Worm (Caenorhabditis elegans) whole organism, young adult: ENCODE results near the gene T26H5.9.
A peak's percentile ranks its signal among the peaks of the same experiment; 100 is the strongest.

Experiments
- B0035.1 ChIP-seq: sonication (generic microtip); optimal IDR thresholded peaks from 2 replicates; lab custom pipeline; 2016; ENCODE audit warnings: missing genetic modification characterization, mild to moderate bottlenecking, missing compliant biosample characterization, missing genotype, missing genetic modification reagents
- B0261.1 ChIP-seq: sonication (generic microtip); optimal IDR thresholded peaks from 2 replicates; lab custom pipeline; 2016; ENCODE audit warnings: mild to moderate bottlenecking, missing genetic modification characterization, moderate library complexity, missing compliant biosample characterization
- B0336.3 ChIP-seq: fragments of 200-800 bp; sonication (Bioruptor generic); IDR thresholded peaks from 2 replicates; pipeline ENCODE4 v1.3.6; 2022; ENCODE audit warnings: missing genetic modification characterization, missing compliant biosample characterization
- F37B4.10 ChIP-seq: fragments of 200-800 bp; sonication (Bioruptor generic); IDR thresholded peaks from 2 replicates; pipeline ENCODE4 v1.3.6; 2022; ENCODE audit warnings: missing genetic modification characterization, missing compliant biosample characterization
- F55B11.4 ChIP-seq: sonication (generic microtip); optimal IDR thresholded peaks from 2 replicates; lab custom pipeline; 2016; ENCODE audit warnings: missing compliant biosample characterization, missing genetic modification characterization, borderline replicate concordance; ENCODE audit not compliant: insufficient read depth
- F57A8.1 ChIP-seq: fragments of 200-800 bp; sonication (Bioruptor generic); optimal IDR thresholded peaks from 2 replicates; lab custom pipeline; 2018; ENCODE audit warnings: mild to moderate bottlenecking, missing genetic modification characterization, moderate library complexity, missing compliant biosample characterization
- F57C9.4 ChIP-seq: sonication (generic microtip); optimal IDR thresholded peaks from 2 replicates; lab custom pipeline; 2017; ENCODE audit warnings: mild to moderate bottlenecking, missing genetic modification characterization, missing compliant biosample characterization
- K11D2.4 ChIP-seq: fragments of 200-800 bp; sonication (Bioruptor generic); IDR thresholded peaks from 2 replicates; pipeline ENCODE4 v1.3.6; 2022; ENCODE audit warnings: missing genetic modification reagents, missing genetic modification characterization, missing compliant biosample characterization
- Y53F4B.3 ChIP-seq: fragments of 200-800 bp; sonication (Bioruptor generic); IDR thresholded peaks from 2 replicates; pipeline ENCODE4 v1.3.6; 2022; ENCODE audit warnings: missing genetic modification reagents, missing genetic modification characterization, missing compliant biosample characterization
- Y56A3A.18 ChIP-seq: fragments of 200-800 bp; sonication (Bioruptor generic); IDR thresholded peaks from 2 replicates; pipeline ENCODE4 v1.3.6; 2022; ENCODE audit warnings: missing genetic modification reagents, missing genetic modification characterization, missing compliant biosample characterization
- Y67H2A.10 ChIP-seq: fragments of 200-800 bp; sonication (Bioruptor generic); conservative IDR thresholded peaks from 2 replicates; pipeline ENCODE4 v1.3.6; 2022; ENCODE audit warnings: missing genetic modification reagents, missing genetic modification characterization, missing compliant biosample characterization
- Y95B8A.8 ChIP-seq: fragments of 200-800 bp; sonication (Bioruptor generic); IDR thresholded peaks from 2 replicates; pipeline ENCODE4 v1.3.6; 2022; ENCODE audit warnings: missing genetic modification reagents, missing genetic modification characterization, missing compliant biosample characterization
- athp-1 ChIP-seq: sonication (generic microtip); optimal IDR thresholded peaks from 2 replicates; lab custom pipeline; 2017; ENCODE audit warnings: mild to moderate bottlenecking, missing genetic modification characterization, missing compliant biosample characterization
- attf-5 ChIP-seq: fragments of 200-800 bp; sonication (Bioruptor generic); optimal IDR thresholded peaks from 2 replicates; lab custom pipeline; 2018; ENCODE audit warnings: mild to moderate bottlenecking, missing genetic modification characterization, missing compliant biosample characterization
- ccch-3 ChIP-seq: fragments of 200-800 bp; sonication (Bioruptor generic); optimal IDR thresholded peaks from 2 replicates; lab custom pipeline; 2018; ENCODE audit warnings: mild to moderate bottlenecking, missing genetic modification characterization, missing compliant biosample characterization
- ceh-58 ChIP-seq: fragments of 200-800 bp; sonication (Bioruptor generic); IDR thresholded peaks from 2 replicates; pipeline ENCODE4 v1.3.6; 2022; ENCODE audit warnings: missing genetic modification characterization, missing compliant biosample characterization
- ceh-79 ChIP-seq: sonication (generic microtip); optimal IDR thresholded peaks from 2 replicates; lab custom pipeline; 2017; ENCODE audit warnings: mild to moderate bottlenecking, missing genetic modification characterization, missing compliant biosample characterization
- ceh-91 ChIP-seq: fragments of 200-800 bp; sonication (Bioruptor generic); IDR thresholded peaks from 2 replicates; pipeline ENCODE4 v1.3.6; 2022; ENCODE audit warnings: missing genetic modification reagents, missing genetic modification characterization, missing compliant biosample characterization
- die-1 ChIP-seq: sonication (generic microtip); optimal IDR thresholded peaks from 2 replicates; lab custom pipeline; 2016; ENCODE audit warnings: missing genotype, mild to moderate bottlenecking, missing genetic modification characterization, missing compliant biosample characterization
- dpff-1 ChIP-seq: sonication (generic microtip); optimal IDR thresholded peaks from 2 replicates; lab custom pipeline; 2017; ENCODE audit warnings: mild to moderate bottlenecking, missing genetic modification characterization, missing compliant biosample characterization
- dpl-1 ChIP-seq: fragments of 150-350 bp; optimal IDR thresholded peaks from 2 replicates; lab custom pipeline; 2014; ENCODE audit warnings: missing biosample characterization, missing genetic modification reagents, missing genetic modification characterization
- egrh-3 ChIP-seq: fragments of 200-800 bp; sonication (Bioruptor generic); IDR thresholded peaks from 2 replicates; pipeline ENCODE4 v1.3.6; 2022; ENCODE audit warnings: missing genetic modification reagents, missing genetic modification characterization, missing compliant biosample characterization
- ets-4 ChIP-seq: fragments of 200-800 bp; sonication (Bioruptor generic); optimal IDR thresholded peaks from 2 replicates; lab custom pipeline; 2018; ENCODE audit warnings: mild to moderate bottlenecking, missing genetic modification characterization, missing compliant biosample characterization
- gei-17 ChIP-seq: fragments of 200-800 bp; sonication (Bioruptor generic); optimal IDR thresholded peaks from 2 replicates; lab custom pipeline; 2018; ENCODE audit warnings: mild to moderate bottlenecking, missing genetic modification characterization, missing compliant biosample characterization
- him-1 ChIP-seq: sonication (generic microtip); optimal IDR thresholded peaks from 2 replicates; lab custom pipeline; 2016; ENCODE audit warnings: missing genotype, missing genetic modification reagents, missing genetic modification characterization, missing compliant biosample characterization
- hlh-12 ChIP-seq: sonication (generic microtip); optimal IDR thresholded peaks from 2 replicates; lab custom pipeline; 2016; ENCODE audit warnings: missing genetic modification characterization, missing compliant biosample characterization
- hlh-26 ChIP-seq: fragments of 200-800 bp; sonication (Bioruptor generic); conservative IDR thresholded peaks from 2 replicates; pipeline ENCODE4 v1.3.6; 2022; ENCODE audit warnings: missing genetic modification reagents, missing genetic modification characterization, missing compliant biosample characterization
- hmg-20 ChIP-seq: fragments of 200-800 bp; sonication (Bioruptor generic); IDR thresholded peaks from 2 replicates; pipeline ENCODE4 v1.3.6; 2022; ENCODE audit warnings: missing genetic modification reagents, missing genetic modification characterization, missing compliant biosample characterization
- lag-1 ChIP-seq: fragments of 200-800 bp; sonication (Bioruptor generic); IDR thresholded peaks from 2 replicates; pipeline ENCODE4 v1.3.6; 2022; ENCODE audit warnings: missing genetic modification reagents, missing genetic modification characterization, missing compliant biosample characterization
- let-607 ChIP-seq, 2 experiments: fragments of 200-800 bp in 1 of 2; sonication (Bioruptor generic) in 1 of 2; sonication (generic microtip) in 1 of 2; optimal IDR thresholded peaks; 2 replicates each; lab custom pipeline; 2016 to 2018; ENCODE audit warnings: mild to moderate bottlenecking in 2 of 2, missing compliant biosample characterization in 2 of 2, missing genetic modification characterization in 2 of 2, moderate library complexity in 2 of 2, missing genotype in 1 of 2
- lin-40 ChIP-seq: sonication (generic microtip); optimal IDR thresholded peaks from 2 replicates; lab custom pipeline; 2016; ENCODE audit warnings: missing genetic modification characterization, mild to moderate bottlenecking, missing compliant biosample characterization, missing genotype, missing genetic modification reagents
- lin-54 ChIP-seq: fragments of 200-800 bp; sonication (Bioruptor generic); optimal IDR thresholded peaks from 2 replicates; lab custom pipeline; 2018; ENCODE audit warnings: mild to moderate bottlenecking, missing genetic modification characterization, missing compliant biosample characterization
- mcd-1 ChIP-seq: fragments of 200-800 bp; sonication (Bioruptor generic); IDR thresholded peaks from 2 replicates; pipeline ENCODE4 v1.3.6; 2022; ENCODE audit warnings: missing genetic modification reagents, missing genetic modification characterization, missing compliant biosample characterization
- nhr-27 ChIP-seq: fragments of 200-800 bp; sonication (Bioruptor generic); optimal IDR thresholded peaks from 2 replicates; lab custom pipeline; 2018; ENCODE audit warnings: mild to moderate bottlenecking, missing genetic modification characterization, moderate library complexity, missing compliant biosample characterization
- nhr-80 ChIP-seq: sonication (generic microtip); optimal IDR thresholded peaks from 2 replicates; lab custom pipeline; 2016; ENCODE audit warnings: missing genetic modification characterization, missing compliant biosample characterization
- pbrm-1 ChIP-seq: fragments of 200-800 bp; sonication (Bioruptor generic); IDR thresholded peaks from 2 replicates; pipeline ENCODE4 v1.3.6; 2022; ENCODE audit warnings: missing genetic modification reagents, missing genetic modification characterization, missing compliant biosample characterization
- rcor-1 ChIP-seq: fragments of 200-800 bp; sonication (Bioruptor generic); IDR thresholded peaks from 2 replicates; pipeline ENCODE4 v1.3.6; 2022; ENCODE audit warnings: missing genetic modification reagents, missing genetic modification characterization, missing compliant biosample characterization
- rec-8 ChIP-seq, 2 experiments: sonication (generic microtip); optimal IDR thresholded peaks; 2 replicates each; lab custom pipeline; 2016; ENCODE audit warnings: mild to moderate bottlenecking in 2 of 2, missing genetic modification characterization in 2 of 2, missing genetic modification reagents in 2 of 2, missing genotype in 2 of 2, missing biosample characterization in 1 of 2, missing compliant biosample characterization in 1 of 2, moderate library complexity in 1 of 2
- repo-1 ChIP-seq: sonication (generic microtip); optimal IDR thresholded peaks from 2 replicates; lab custom pipeline; 2017; ENCODE audit warnings: mild to moderate bottlenecking, missing genetic modification characterization, missing compliant biosample characterization
- snpc-1.1 ChIP-seq: sonication (generic microtip); optimal IDR thresholded peaks from 2 replicates; lab custom pipeline; 2017; ENCODE audit warnings: missing genetic modification characterization, mild to moderate bottlenecking, missing compliant biosample characterization, antibody characterized with exemption, moderate library complexity, missing genotype, missing genetic modification reagents; ENCODE audit not compliant: insufficient read depth
- snpc-1.3 ChIP-seq: sonication (generic microtip); optimal IDR thresholded peaks from 2 replicates; lab custom pipeline; 2017; ENCODE audit warnings: missing genetic modification characterization, mild to moderate bottlenecking, missing compliant biosample characterization, antibody characterized with exemption, moderate library complexity, missing genotype, missing genetic modification reagents; ENCODE audit not compliant: insufficient read depth
- somi-1 ChIP-seq: fragments of 200-800 bp; sonication (Bioruptor generic); optimal IDR thresholded peaks from 2 replicates; lab custom pipeline; 2018; ENCODE audit warnings: mild to moderate bottlenecking, missing genetic modification characterization, missing compliant biosample characterization
- tbx-9 ChIP-seq: sonication (generic microtip); optimal IDR thresholded peaks from 2 replicates; lab custom pipeline; 2016; ENCODE audit warnings: borderline replicate concordance, missing genetic modification characterization, inconsistent platforms, missing compliant biosample characterization
- tlf-1 ChIP-seq: fragments of 200-800 bp; sonication (Bioruptor generic); optimal IDR thresholded peaks from 2 replicates; lab custom pipeline; 2018; ENCODE audit warnings: mild to moderate bottlenecking, missing genetic modification characterization, missing compliant biosample characterization
- ztf-18 ChIP-seq: sonication (generic microtip); optimal IDR thresholded peaks from 2 replicates; lab custom pipeline; 2016; ENCODE audit warnings: missing genotype, mild to moderate bottlenecking, missing genetic modification characterization, missing compliant biosample characterization
- ztf-26 ChIP-seq: sonication (generic microtip); optimal IDR thresholded peaks from 2 replicates; lab custom pipeline; 2017; ENCODE audit warnings: missing genetic modification characterization, missing compliant biosample characterization
- ztf-3 ChIP-seq: fragments of 200-800 bp; sonication (Bioruptor generic); optimal IDR thresholded peaks from 2 replicates; lab custom pipeline; 2018; ENCODE audit warnings: mild to moderate bottlenecking, missing genetic modification characterization, missing compliant biosample characterization

T26H5.9 gene

ce11 chrV:15465032-15465727, 20.5 kb downstream of the T26H5.9 start, which contains the start of gene pqn-71 (continued):
- peak; percentile 94 for TF ChIP-seq snpc-1.3 (tag; lab: Kevin White, UChicago)
- peak; percentile 79 for TF ChIP-seq tbx-9 (tag; lab: Kevin White, UChicago)
- TF ChIP-seq F57A8.1 (GFP tag; lab: Kevin White, UChicago): peak; percentile 47
- TF ChIP-seq let-607 (tag; optimal IDR thresholded peaks at IDR 0.05; lab: Kevin White, UChicago): peak; percentile 75 to 81
- peak; percentile 86 for TF ChIP-seq mcd-1 (GFP tag; lab: Robert Waterston, UW)
- TF ChIP-seq lin-54: peak; percentile 85
- TF ChIP-seq athp-1 (tag; lab: Kevin White, UChicago): peak; percentile 90
- peak; percentile 93 for TF ChIP-seq K11D2.4 (GFP tag; lab: Robert Waterston, UW)
- peak; percentile 54 for TF ChIP-seq ztf-3 (GFP tag; lab: Kevin White, UChicago)
- TF ChIP-seq Y95B8A.8: peak; percentile 88
- no peak for TF ChIP-seq egrh-3 (GFP tag; lab: Robert Waterston, UW)
- peak; percentile 85 for TF ChIP-seq tlf-1 (GFP tag; lab: Kevin White, UChicago)
- TF ChIP-seq dpl-1 (GFP tag; lab: Kevin White, UChicago): peak; percentile 56
- peak; percentile 94 for TF ChIP-seq B0336.3 (GFP tag; lab: Robert Waterston, UW)
- TF ChIP-seq ceh-79 (tag; lab: Kevin White, UChicago): peak; percentile 88
- TF ChIP-seq ceh-58 (GFP tag; lab: Robert Waterston, UW): peak; percentile 89; the same call in 1 of the 2 replicates
- TF ChIP-seq rec-8 (tag; optimal IDR thresholded peaks at IDR 0.05; lab: Kevin White, UChicago): peak; percentile 94 to 97
- no peak for TF ChIP-seq hlh-26 (GFP tag; lab: Robert Waterston, UW)
- 0 out of 2 replicates have a peak, but pooled peaks have one; percentile 88 for TF ChIP-seq F37B4.10 (GFP tag; lab: Robert Waterston, UW)
- peak; percentile 91 for TF ChIP-seq somi-1 (GFP tag; lab: Kevin White, UChicago)
- TF ChIP-seq Y53F4B.3 (GFP tag; lab: Robert Waterston, UW): peak; percentile 80; the same call in 1 of the 2 replicates
- TF ChIP-seq nhr-27 (tag; lab: Kevin White, UChicago): peak; percentile 88
- TF ChIP-seq die-1 (tag; lab: Kevin White, UChicago): peak; percentile 95
- TF ChIP-seq lin-40 (tag; lab: Kevin White, UChicago): peak; percentile 97
- TF ChIP-seq Y67H2A.10 (GFP tag; lab: Robert Waterston, UW): 0 out of 2 replicates have a peak, but pooled peaks have one; percentile 12
- TF ChIP-seq ccch-3 (GFP tag; lab: Kevin White, UChicago): peak; percentile 47
- no peak for TF ChIP-seq ets-4
- peak; percentile 100 for TF ChIP-seq B0261.1 (tag; lab: Kevin White, UChicago)
- TF ChIP-seq nhr-80 (tag; lab: Kevin White, UChicago): peak; percentile 80
- peak; percentile 86 for TF ChIP-seq ztf-18
- peak; percentile 97 for TF ChIP-seq Y56A3A.18 (GFP tag; lab: Robert Waterston, UW)
- TF ChIP-seq hlh-12 (tag; lab: Kevin White, UChicago): peak; percentile 86
- TF ChIP-seq dpff-1: peak; percentile 54
- no peak for TF ChIP-seq F55B11.4 (tag; lab: Kevin White, UChicago)
- peak; percentile 95 for TF ChIP-seq pbrm-1 (GFP tag; lab: Robert Waterston, UW)
- peak; percentile 92 for TF ChIP-seq repo-1 (tag; lab: Kevin White, UChicago)
- peak; percentile 99 for TF ChIP-seq him-1
- TF ChIP-seq lag-1: no peak
- peak; percentile 86 for TF ChIP-seq attf-5 (GFP tag; lab: Kevin White, UChicago)
- peak; percentile 92 for TF ChIP-seq B0035.1
- TF ChIP-seq gei-17 (GFP tag; lab: Kevin White, UChicago): peak; percentile 84
- peak; percentile 83 for TF ChIP-seq snpc-1.1
- peak; percentile 89 for TF ChIP-seq hmg-20 (GFP tag; lab: Robert Waterston, UW)
- peak; percentile 63; the same call in 1 of the 2 replicates for TF ChIP-seq ceh-91 (GFP tag; lab: Robert Waterston, UW)
- peak; percentile 96 for TF ChIP-seq ztf-26
- peak; percentile 91 for TF ChIP-seq rcor-1 (GFP tag; lab: Robert Waterston, UW)
- no peak for TF ChIP-seq F57C9.4 (tag; lab: Kevin White, UChicago)
